Worm (Caenorhabditis elegans): ENCODE data around the gene tomm-40.

tomm-40 gene

ce11 chrII:8922140-8922539 is 51.2 kb downstream of the tomm-40 start, which contains the start of gene B0457.6:
Gene B0457.6, plus strand, starts transcription at chrII:8922423.
- TF ChIP-seq sup-37 (GFP tag; optimal IDR thresholded peaks at IDR 0.05) = no peak
- no peak for TF ChIP-seq mef-2 (tag; optimal IDR thresholded peaks at IDR 0.05)
- no peak for TF ChIP-seq ceh-90 (tag; optimal IDR thresholded peaks at IDR 0.05)
- no peak for TF ChIP-seq ceh-88 (GFP tag; IDR thresholded peaks at IDR 0.05)
- TF ChIP-seq unc-30 (tag; optimal IDR thresholded peaks at IDR 0.05) = no peak
- TF ChIP-seq dpl-1 (GFP tag; optimal IDR thresholded peaks at IDR 0.05) = no peak
- TF ChIP-seq elt-2 (tag; optimal IDR thresholded peaks at IDR 0.05) = peak; percentile 35
- no peak for TF ChIP-seq C04F5.9 (tag; optimal IDR thresholded peaks at IDR 0.05)
- peak; percentile 6 for TF ChIP-seq lin-14 (GFP tag; optimal IDR thresholded peaks at IDR 0.05)
- TF ChIP-seq nhr-237 (tag; optimal IDR thresholded peaks at IDR 0.05) = no peak
- TF ChIP-seq nhr-71 (tag; optimal IDR thresholded peaks at IDR 0.05) = no peak
- TF ChIP-seq fkh-8 (tag; optimal IDR thresholded peaks at IDR 0.05) = no peak
- TF ChIP-seq pag-3 (tag; optimal IDR thresholded peaks at IDR 0.05; ENCODE audit: borderline replicate concordance, insufficient read depth) = no peak
- no peak for TF ChIP-seq skn-1 (tag; optimal IDR thresholded peaks at IDR 0.05)

Measured in whole organism, L1 larva.